Fruit fly (Drosophila melanogaster): ENCODE measurements around the gene CG14451.

Gene CG14451

dm6 chr3L:22721991-22722390, at the start of gene CG14451:
TSS of gene CG14451 (minus strand) at chr3L:22722091.
- TF ChIP-seq Kr (GFP tag; optimal IDR thresholded peaks at IDR 0.05) (no peak), CG2199 (GFP tag; IDR thresholded peaks at IDR 0.05) (0 out of 3 replicates have a peak, but pooled peaks have one; percentile 41), stwl (tag; optimal IDR thresholded peaks at IDR 0.05) (peak; percentile 67), tx (GFP tag; optimal IDR thresholded peaks at IDR 0.05) (no peak), CG15269 (tag; optimal IDR thresholded peaks at IDR 0.05) (no peak), caup (GFP tag; optimal IDR thresholded peaks at IDR 0.05; ENCODE audit: severe bottlenecking) (no peak), PHDP (tag; optimal IDR thresholded peaks at IDR 0.05) (no peak), CG43689 (GFP tag; IDR thresholded peaks at IDR 0.05) (no peak), ara (GFP tag; IDR thresholded peaks at IDR 0.05) (no peak), CG10267 (tag; optimal IDR thresholded peaks at IDR 0.05) (peak; percentile 12), sqz (GFP tag; optimal IDR thresholded peaks at IDR 0.05) (no peak), CG18262 (tag; optimal IDR thresholded peaks at IDR 0.05) (no peak)

dm6 chr3L:22749987-22750386, 28.1 kb upstream of the CG14451 start:
- no peak for TF ChIP-seq Camta (GFP tag; optimal IDR thresholded peaks at IDR 0.05)
- no peak for TF ChIP-seq inv (GFP tag; IDR thresholded peaks at IDR 0.05; ENCODE audit: partially characterized antibody)
- no peak for TF ChIP-seq CG4328 (GFP tag; optimal IDR thresholded peaks at IDR 0.05)
- no peak for TF ChIP-seq usp (GFP tag; optimal IDR thresholded peaks at IDR 0.05)
- TF ChIP-seq CG43689 (GFP tag; IDR thresholded peaks at IDR 0.05): no peak
- peak; percentile 29 for TF ChIP-seq CG13894 (tag; optimal IDR thresholded peaks at IDR 0.05)
- peak; percentile 41 for TF ChIP-seq Ets65A (GFP tag)
- TF ChIP-seq CG14965 (GFP tag; optimal IDR thresholded peaks at IDR 0.05; ENCODE audit: borderline replicate concordance): no peak
- no peak for TF ChIP-seq Dp (GFP tag; optimal IDR thresholded peaks at IDR 0.05)
- peak; percentile 97 for TF ChIP-seq onecut (GFP tag; IDR thresholded peaks at IDR 0.05)
- peak; percentile 7 for TF ChIP-seq nerfin-1 (tag; optimal IDR thresholded peaks at IDR 0.05)
- TF ChIP-seq CG11504 (tag; optimal IDR thresholded peaks at IDR 0.05): peak; percentile 66
- no peak for TF ChIP-seq hbn (GFP tag; IDR thresholded peaks at IDR 0.05; ENCODE audit: partially characterized antibody)
- peak; percentile 3 for TF ChIP-seq Deaf1 (tag; optimal IDR thresholded peaks at IDR 0.05)
- TF ChIP-seq her (GFP tag; optimal IDR thresholded peaks at IDR 0.05): no peak
- no peak for TF ChIP-seq YL-1 (GFP tag; optimal IDR thresholded peaks at IDR 0.05)
- peak in 1 of 2 experiments; percentile 5 for TF ChIP-seq Hr51 (GFP tag; optimal IDR thresholded peaks at IDR 0.05)

- TF ChIP-seq mld (GFP tag; IDR thresholded peaks at IDR 0.05; ENCODE audit: partially characterized antibody) (no peak), CG15269 (tag; optimal IDR thresholded peaks at IDR 0.05) (no peak), NFAT (GFP tag; IDR thresholded peaks at IDR 0.05) (no peak), cad (GFP tag; optimal IDR thresholded peaks at IDR 0.05) (no peak), hbn (GFP tag; IDR thresholded peaks at IDR 0.05; ENCODE audit: partially characterized antibody) (no peak), Bgb (GFP tag; IDR thresholded peaks at IDR 0.05; ENCODE audit: partially characterized antibody) (peak; percentile 36; the same call in 1 of the 2 replicates), Atf-2 (GFP tag; optimal IDR thresholded peaks at IDR 0.05) (no peak), zfh1 (GFP tag; IDR thresholded peaks at IDR 0.05) (no peak), Lhr (GFP tag; optimal IDR thresholded peaks at IDR 0.05) (peak; percentile 54), Asciz (GFP tag; optimal IDR thresholded peaks at IDR 0.05) (no peak), Ets97D (GFP tag; optimal IDR thresholded peaks at IDR 0.05) (no peak), tx (GFP tag; optimal IDR thresholded peaks at IDR 0.05) (no peak), Sry-β (GFP tag; optimal IDR thresholded peaks at IDR 0.05) (no peak), lola (GFP tag; optimal IDR thresholded peaks at IDR 0.05) (no peak), usp (GFP tag; optimal IDR thresholded peaks at IDR 0.05) (no peak), Mes4 (GFP tag; optimal IDR thresholded peaks at IDR 0.05) (no peak), nmo (GFP tag; optimal IDR thresholded peaks at IDR 0.05) (no peak), peb (GFP tag; IDR thresholded peaks at IDR 0.05) (no peak), Med (GFP tag) (no peak), CG8478 (optimal IDR thresholded peaks at IDR 0.05) (no peak), crp (GFP tag; optimal IDR thresholded peaks at IDR 0.05) (no peak), CG3847 (GFP tag; IDR thresholded peaks at IDR 0.05) (no peak), GATAe (GFP tag; conservative IDR thresholded peaks at IDR 0.05) (no peak), gfzf (GFP tag; optimal IDR thresholded peaks at IDR 0.05) (peak; percentile 74)
Observed at dm6 chr3L:22749147-22749550, 27.3 kb upstream of the CG14451 start, which contains the start of gene SPoCk. TSS of gene SPoCk (plus strand) at chr3L:22749444.
